Worm (Caenorhabditis elegans) whole organism, young adult: Measurements from ENCODE around the gene cbs-2.

Source experiments
- B0035.1 ChIP-seq: sonication (generic microtip); optimal IDR thresholded peaks from 2 replicates; lab custom pipeline; 2016; ENCODE audit warnings: missing genetic modification characterization, mild to moderate bottlenecking, missing compliant biosample characterization, missing genotype, missing genetic modification reagents
- C17E4.6 ChIP-seq: fragments of 200-800 bp; sonication (Bioruptor generic); IDR thresholded peaks from 2 replicates; pipeline ENCODE4 v1.3.6; 2022; ENCODE audit warnings: missing genetic modification reagents, missing genetic modification characterization, missing compliant biosample characterization
- D2030.7 ChIP-seq: fragments of 200-800 bp; sonication (Bioruptor generic); IDR thresholded peaks from 2 replicates; pipeline ENCODE4 v1.3.6; 2022; ENCODE audit warnings: missing genetic modification reagents, missing genetic modification characterization, missing compliant biosample characterization
- F23B12.7 ChIP-seq: sonication (generic microtip); optimal IDR thresholded peaks from 2 replicates; lab custom pipeline; 2017; ENCODE audit warnings: missing genetic modification characterization, mild to moderate bottlenecking, missing compliant biosample characterization, antibody characterized with exemption, moderate library complexity; ENCODE audit not compliant: insufficient read depth
- T26A5.8 ChIP-seq: sonication (generic microtip); optimal IDR thresholded peaks from 2 replicates; lab custom pipeline; 2016; ENCODE audit warnings: missing genetic modification characterization, missing compliant biosample characterization
- ama-1 ChIP-seq, 3 experiments: fragments of 150-350 bp in 1 of 3; sonication (generic microtip) in 2 of 3; optimal IDR thresholded peaks; 2 replicates each; lab custom pipeline; 2014 to 2018; ENCODE audit warnings: missing biosample characterization in 2 of 3, missing genetic modification characterization in 2 of 3, missing genetic modification reagents in 2 of 3
- lir-1 ChIP-seq: fragments of 200-800 bp; sonication (Bioruptor generic); conservative IDR thresholded peaks from 2 replicates; pipeline ENCODE4 v1.3.6; 2022; ENCODE audit warnings: missing genetic modification reagents, missing genetic modification characterization, missing compliant biosample characterization
- lsy-27 ChIP-seq: sonication (generic microtip); optimal IDR thresholded peaks from 2 replicates; lab custom pipeline; 2017; ENCODE audit warnings: missing genetic modification characterization, mild to moderate bottlenecking, missing compliant biosample characterization, antibody characterized with exemption, missing genotype, borderline replicate concordance; ENCODE audit not compliant: insufficient read depth
- unc-62 ChIP-seq: fragments of 150-350 bp; optimal IDR thresholded peaks from 2 replicates; lab custom pipeline; 2014; ENCODE audit warnings: missing biosample characterization, missing genetic modification reagents, missing genetic modification characterization

DNA sequence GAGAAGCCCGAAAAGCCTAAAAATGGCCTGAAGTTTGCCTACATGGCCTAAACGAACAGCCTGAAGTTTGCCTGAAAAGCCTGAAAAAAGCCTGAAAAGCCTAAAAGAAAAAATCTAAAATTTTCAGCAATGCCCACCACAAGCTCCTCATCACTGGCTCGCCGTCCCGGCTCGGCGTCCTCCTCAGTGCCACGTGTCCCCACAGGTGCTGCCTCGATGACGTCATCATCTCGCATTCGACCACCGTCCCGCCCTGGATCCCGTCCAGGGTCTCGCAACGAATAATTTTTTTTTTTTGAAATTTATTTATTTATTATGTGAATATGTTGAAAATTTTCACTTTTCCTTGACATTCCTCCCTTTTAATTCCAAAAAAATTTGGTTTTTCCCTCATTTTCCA, 30.3 kb upstream of the cbs-2 start:
- no peak for TF ChIP-seq ama-1 (optimal IDR thresholded peaks at IDR 0.05; lab: Kevin White, UChicago)
- TF ChIP-seq ama-1 (GFP tag; optimal IDR thresholded peaks at IDR 0.05; lab: Kevin White, UChicago) = no peak
- TF ChIP-seq F23B12.7 (tag; lab: Kevin White, UChicago) = no peak
- no peak for TF ChIP-seq T26A5.8 (tag; lab: Kevin White, UChicago)
- TF ChIP-seq lsy-27 = no peak
- TF ChIP-seq D2030.7 (GFP tag; lab: Robert Waterston, UW) = no peak
- no peak for TF ChIP-seq unc-62 (GFP tag; lab: Kevin White, UChicago)
- no peak for TF ChIP-seq B0035.1
- no peak for TF ChIP-seq lir-1 (GFP tag; lab: Robert Waterston, UW)
- TF ChIP-seq C17E4.6 = no peak
